Worm (Caenorhabditis elegans) whole organism, L4 larva: ENCODE measurements around the gene pde-2.

Experiments
- D1046.2 ChIP-seq: fragments of 200-800 bp; sonication (Bioruptor generic); IDR thresholded peaks from 2 replicates; pipeline ENCODE4 v1.3.6; 2022; ENCODE audit warnings: missing genetic modification characterization, missing compliant biosample characterization
- ZK337.2 ChIP-seq: fragments of 200-800 bp; sonication (Bioruptor generic); IDR thresholded peaks from 2 replicates; pipeline ENCODE4 v1.3.6; 2022; ENCODE audit warnings: missing genetic modification reagents, missing genetic modification characterization, missing compliant biosample characterization
- egl-27 ChIP-seq: sonication (generic microtip); optimal IDR thresholded peaks from 3 replicates; lab custom pipeline; 2017; ENCODE audit warnings: missing biosample characterization, missing genetic modification reagents, missing genetic modification characterization
- gei-8 ChIP-seq: fragments of 200-800 bp; sonication (Bioruptor generic); optimal IDR thresholded peaks from 2 replicates; lab custom pipeline; 2018; ENCODE audit warnings: mild to moderate bottlenecking, missing genetic modification characterization, missing compliant biosample characterization
- lin-13 ChIP-seq: fragments of 150-350 bp; optimal IDR thresholded peaks from 2 replicates; lab custom pipeline; 2014; ENCODE audit warnings: missing biosample characterization, missing genetic modification reagents, missing genetic modification characterization
- lin-39 ChIP-seq: fragments of 150-350 bp; optimal IDR thresholded peaks from 2 replicates; lab custom pipeline; 2014; ENCODE audit warnings: missing biosample characterization, missing genetic modification reagents, missing genetic modification characterization
- mdt-29 ChIP-seq: fragments of 200-800 bp; sonication (Bioruptor generic); IDR thresholded peaks from 2 replicates; pipeline ENCODE4 v1.3.6; 2022; ENCODE audit warnings: missing genetic modification reagents, missing genetic modification characterization, missing compliant biosample characterization
- nhr-237 ChIP-seq: sonication (generic microtip); optimal IDR thresholded peaks from 2 replicates; lab custom pipeline; 2017; ENCODE audit warnings: missing biosample characterization, missing genetic modification characterization
- nhr-25 ChIP-seq: sonication (generic microtip); optimal IDR thresholded peaks from 2 replicates; lab custom pipeline; 2017; ENCODE audit warnings: missing genetic modification characterization, mild to moderate bottlenecking, missing compliant biosample characterization, antibody characterized with exemption, moderate library complexity, borderline replicate concordance; ENCODE audit not compliant: insufficient read depth
- nhr-48 ChIP-seq: sonication (generic microtip); optimal IDR thresholded peaks from 2 replicates; lab custom pipeline; 2016; ENCODE audit warnings: mild to moderate bottlenecking, missing genetic modification characterization, missing compliant biosample characterization
- saeg-2 ChIP-seq: fragments of 200-800 bp; sonication (Bioruptor generic); IDR thresholded peaks from 2 replicates; pipeline ENCODE4 v1.3.6; 2022; ENCODE audit warnings: missing genetic modification reagents, missing genetic modification characterization, missing compliant biosample characterization
- snpc-4 ChIP-seq: fragments of 150-350 bp; optimal IDR thresholded peaks from 2 replicates; lab custom pipeline; 2014; ENCODE audit warnings: missing biosample characterization, missing genetic modification characterization
- unc-130 ChIP-seq: sonication (generic microtip); optimal IDR thresholded peaks from 2 replicates; lab custom pipeline; 2016; ENCODE audit warnings: missing genetic modification reagents, missing genetic modification characterization, missing compliant biosample characterization
- ztf-11 ChIP-seq: fragments of 150-350 bp; optimal IDR thresholded peaks from 2 replicates; lab custom pipeline; 2014; ENCODE audit warnings: missing biosample characterization, missing genetic modification characterization

- TF ChIP-seq mdt-29 (GFP tag; lab: Robert Waterston, UW): no peak
- TF ChIP-seq lin-39 (tag; lab: Kevin White, UChicago): no peak
- TF ChIP-seq ZK337.2: no peak
- no peak for TF ChIP-seq snpc-4
- TF ChIP-seq nhr-48: no peak
- TF ChIP-seq gei-8 (GFP tag; lab: Kevin White, UChicago): no peak
- TF ChIP-seq ztf-11 (tag; lab: Kevin White, UChicago): no peak
- no peak for TF ChIP-seq unc-130 (GFP tag; lab: Kevin White, UChicago)
- TF ChIP-seq saeg-2: no peak
- TF ChIP-seq lin-13 (GFP tag; lab: Kevin White, UChicago): no peak
- TF ChIP-seq nhr-25 (tag; lab: Kevin White, UChicago): no peak
- TF ChIP-seq egl-27 (tag; lab: Kevin White, UChicago): no peak
- no peak for TF ChIP-seq D1046.2 (GFP tag; lab: Robert Waterston, UW)
- TF ChIP-seq nhr-237 (tag; lab: Kevin White, UChicago): no peak
Observed at ce11 chrIII:8988544-8988943, 6.8 kb upstream of the pde-2 start.
